Worm (Caenorhabditis elegans) whole organism, dauer: ENCODE data around the gene algn-2.

Experiments used
- unc-62 ChIP-seq: sonication (generic microtip); optimal IDR thresholded peaks from 2 replicates; lab custom pipeline; 2017; ENCODE audit warnings: missing biosample characterization, missing genetic modification reagents, missing genetic modification characterization

Gene algn-2

ce11 chrII:5374967-5375366 lies at the start of gene algn-2:
algn-2 (plus strand) TSS chrII:5375267.
- TF ChIP-seq unc-62 (GFP tag; lab: Kevin White, UChicago), result no peak

DNA sequence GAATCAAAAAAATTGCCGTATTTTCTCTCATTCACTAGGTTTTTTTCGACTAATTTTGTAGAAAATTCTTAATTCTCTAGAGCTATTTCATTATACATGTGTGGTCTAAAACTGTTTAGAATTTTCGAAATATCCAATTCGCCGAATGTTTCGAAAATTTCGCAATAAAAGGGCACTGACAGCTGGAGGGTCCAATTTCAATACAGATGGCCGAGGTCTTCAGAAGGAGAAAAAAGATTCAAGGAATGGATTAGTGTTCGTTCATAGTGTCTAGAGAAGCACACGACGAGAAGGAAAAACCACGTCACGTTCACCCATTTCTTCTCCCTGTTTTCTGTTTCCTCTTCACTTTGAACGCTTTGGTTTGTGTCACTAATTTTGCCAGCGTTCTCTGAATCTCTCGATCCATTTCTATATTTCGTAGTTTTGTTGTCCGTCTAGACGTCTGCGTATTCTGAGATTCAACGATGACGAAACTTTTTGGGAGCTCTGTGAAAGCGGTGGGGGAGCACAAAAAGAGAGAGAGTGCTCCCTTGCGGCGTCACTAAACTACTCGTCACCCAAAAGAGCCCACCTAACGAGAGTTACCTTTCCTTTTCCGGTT lies 48.9 kb upstream of the algn-2 start:
- no peak for TF ChIP-seq unc-62 (GFP tag; lab: Kevin White, UChicago)

DNA sequence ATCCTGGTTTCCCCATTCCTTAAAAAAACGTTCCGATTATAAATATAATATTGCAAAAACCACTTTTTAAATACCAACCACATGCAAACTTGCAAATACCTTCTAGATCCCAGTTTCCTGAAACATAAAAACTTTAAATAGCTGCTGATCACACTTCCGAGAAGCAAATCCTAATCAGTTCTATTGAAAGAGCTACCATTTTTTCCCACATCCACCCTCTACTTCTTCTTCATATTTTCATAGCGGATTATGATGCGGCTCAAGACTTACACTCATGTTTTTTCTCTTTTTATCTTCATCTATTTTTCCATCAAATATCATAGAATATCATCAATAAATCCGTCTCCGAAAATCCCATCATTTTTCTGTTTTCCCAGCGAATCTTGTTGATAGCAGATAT lies 48.2 kb upstream of the algn-2 start:
- no peak for TF ChIP-seq unc-62 (GFP tag; lab: Kevin White, UChicago)

DNA sequence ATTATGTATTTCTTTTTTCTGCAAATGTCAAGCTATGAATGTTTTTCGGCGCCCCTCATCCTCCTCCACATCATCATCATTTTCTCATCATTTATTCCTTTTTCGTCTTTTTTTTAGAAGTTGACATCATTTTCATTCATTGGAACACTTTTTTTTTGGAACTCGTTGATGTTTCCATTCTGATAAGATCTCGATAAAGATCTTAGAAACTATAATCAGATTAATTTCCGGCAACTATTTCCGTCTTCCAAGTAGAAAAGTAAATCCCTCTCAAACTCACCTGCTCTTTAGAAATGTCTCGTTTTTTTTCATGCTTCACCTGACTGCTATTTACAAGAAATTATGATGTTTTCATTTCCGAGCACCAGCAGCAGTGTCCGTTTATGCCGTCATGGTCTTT lies 46.2 kb upstream of the algn-2 start:
- TF ChIP-seq unc-62 (GFP tag; lab: Kevin White, UChicago), result no peak

DNA sequence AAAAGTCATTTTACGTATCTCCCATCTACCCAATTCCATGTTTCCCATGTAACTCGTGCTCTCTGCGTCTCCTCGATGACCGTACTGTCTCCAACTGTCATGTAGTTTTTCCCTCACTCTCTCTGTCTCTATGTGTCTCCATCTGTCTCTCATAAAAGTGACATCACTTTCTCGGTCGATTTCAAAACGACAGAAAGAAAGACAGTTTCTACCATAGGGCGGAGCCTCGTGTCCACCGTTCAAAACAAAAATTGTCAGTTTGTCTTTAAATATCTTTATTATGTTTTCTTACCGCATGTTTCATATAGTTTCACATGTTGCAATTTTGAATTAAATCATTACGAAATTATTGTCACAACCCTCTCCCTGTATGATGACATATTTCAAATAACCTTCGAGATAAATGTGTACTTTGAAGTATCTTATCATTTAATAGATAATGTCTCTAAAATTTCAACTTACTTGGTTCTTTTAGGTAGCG lies 44.8 kb upstream of the algn-2 start:
- no peak for TF ChIP-seq unc-62 (GFP tag; lab: Kevin White, UChicago)

DNA sequence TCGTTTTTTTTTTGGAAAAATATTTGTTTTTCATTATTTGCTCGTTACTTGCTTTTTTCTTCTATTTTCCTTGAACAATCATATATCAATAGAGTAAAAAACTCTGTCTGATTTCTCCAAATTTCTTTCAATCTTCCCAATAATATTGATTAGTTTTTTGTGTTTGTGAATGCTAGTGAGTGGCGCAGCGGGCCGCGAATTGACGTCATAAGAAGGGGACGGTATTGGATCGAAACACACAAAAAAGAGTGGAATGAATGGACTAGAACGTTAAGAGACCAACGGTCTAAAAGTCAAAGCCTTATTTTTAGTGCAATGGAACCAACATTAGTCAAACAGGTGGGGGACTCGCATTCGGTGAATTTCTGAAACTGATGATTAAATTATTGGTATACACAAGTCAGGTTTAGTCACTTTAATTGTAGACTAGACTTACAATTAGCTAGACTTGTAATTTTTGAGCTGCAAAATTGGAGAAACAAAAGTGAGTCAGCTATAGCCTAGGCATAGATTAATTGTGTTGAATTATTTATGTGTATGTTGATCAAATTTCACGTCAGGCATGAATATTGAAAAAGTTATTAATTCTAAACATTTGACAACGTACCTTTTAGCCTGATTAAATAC lies 43.3 kb upstream of the algn-2 start:
- no peak for TF ChIP-seq unc-62 (GFP tag; lab: Kevin White, UChicago)

ce11 chrII:5332345-5333124 lies 42.5 kb upstream of the algn-2 start:
- no peak for TF ChIP-seq unc-62 (GFP tag; lab: Kevin White, UChicago)

DNA sequence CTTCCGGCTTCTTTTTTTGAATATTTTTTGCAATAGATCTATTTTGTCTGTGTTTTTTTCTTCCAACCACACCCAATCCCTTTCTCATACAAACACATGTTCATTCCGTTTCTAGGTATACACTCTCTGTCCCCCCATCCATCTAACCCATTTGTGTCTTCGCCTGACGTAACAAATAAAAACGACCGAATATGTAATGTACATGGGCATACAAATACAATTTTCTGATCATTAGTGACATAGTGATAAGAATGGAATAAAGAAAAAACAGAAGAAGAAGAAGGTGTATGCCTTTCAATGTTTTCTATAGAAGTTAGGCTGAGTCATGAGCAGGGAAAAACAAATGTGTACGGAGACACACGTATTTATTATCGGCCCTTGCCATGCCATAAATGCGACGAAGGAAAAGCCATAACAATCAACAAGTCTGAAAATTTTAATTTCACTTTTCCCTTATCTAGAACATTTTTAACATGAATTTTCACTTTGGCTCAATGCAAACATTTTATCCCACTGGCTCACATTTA lies 41.3 kb upstream of the algn-2 start:
- TF ChIP-seq unc-62 (GFP tag; lab: Kevin White, UChicago), result no peak

ce11 chrII:5334628-5335027 lies 40.4 kb upstream of the algn-2 start:
- TF ChIP-seq unc-62 (GFP tag; lab: Kevin White, UChicago), result no peak

- TF ChIP-seq unc-62 (GFP tag; lab: Kevin White, UChicago), result no peak
These were observed 39.6 kb upstream of the algn-2 start for ce11 chrII:5335370-5336034.

ce11 chrII:5336035-5336376 lies 39.1 kb upstream of the algn-2 start:
- no peak for TF ChIP-seq unc-62 (GFP tag; lab: Kevin White, UChicago)

DNA sequence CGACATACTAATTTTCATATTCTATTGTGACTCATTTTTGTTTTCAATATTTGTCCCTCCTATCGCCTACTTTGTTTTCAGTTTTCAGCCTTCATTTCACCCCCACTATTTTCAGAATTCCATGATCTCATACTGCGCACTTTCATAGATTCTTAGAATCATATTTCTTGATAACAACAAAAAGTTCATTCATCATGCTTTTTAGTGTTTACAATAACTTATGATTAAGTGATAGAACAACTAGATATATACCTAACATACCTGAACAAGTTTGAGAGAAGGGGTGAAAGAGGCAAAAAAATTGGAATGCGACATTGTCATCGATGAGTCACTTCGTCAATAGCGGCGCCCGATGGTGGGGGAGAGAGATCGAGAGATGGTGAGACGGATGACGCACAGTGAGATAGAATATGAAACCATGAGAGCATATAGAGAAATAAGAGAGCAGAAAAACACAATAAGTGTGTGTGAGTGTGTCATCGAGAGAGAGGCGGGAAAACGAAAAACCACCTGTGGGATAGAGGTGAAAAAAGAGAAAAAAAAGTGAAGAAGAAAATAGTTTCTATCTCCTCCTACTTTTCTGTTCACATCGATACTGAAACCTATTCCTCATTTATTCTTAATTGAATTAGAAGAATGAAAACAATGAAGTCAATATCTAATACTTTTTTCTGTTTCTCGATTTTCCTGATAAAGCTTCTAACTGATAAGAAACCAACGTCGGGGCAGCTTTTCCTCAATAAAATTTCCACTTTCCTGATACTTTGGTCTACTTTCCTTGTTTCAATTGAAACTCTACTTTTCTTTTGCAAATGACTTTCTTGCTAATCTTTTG lies 38.2 kb upstream of the algn-2 start:
- TF ChIP-seq unc-62 (GFP tag; lab: Kevin White, UChicago), result no peak

DNA sequence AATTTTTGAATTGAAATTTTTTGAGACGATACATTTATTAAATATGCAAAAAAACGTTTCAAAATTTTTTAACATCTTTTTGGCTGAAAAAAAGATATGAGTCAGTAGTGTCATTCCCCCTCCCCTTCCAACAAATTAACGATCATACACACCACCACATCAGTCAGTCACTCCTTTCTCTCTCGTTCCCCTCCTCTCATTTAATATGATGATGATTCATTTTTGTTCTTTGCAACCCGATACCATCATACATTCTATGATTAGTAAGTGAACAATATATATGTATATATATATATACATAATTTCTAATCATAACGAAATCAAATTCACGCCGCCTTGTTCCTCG lies 37.6 kb upstream of the algn-2 start:
- TF ChIP-seq unc-62 (GFP tag; lab: Kevin White, UChicago), result no peak

DNA sequence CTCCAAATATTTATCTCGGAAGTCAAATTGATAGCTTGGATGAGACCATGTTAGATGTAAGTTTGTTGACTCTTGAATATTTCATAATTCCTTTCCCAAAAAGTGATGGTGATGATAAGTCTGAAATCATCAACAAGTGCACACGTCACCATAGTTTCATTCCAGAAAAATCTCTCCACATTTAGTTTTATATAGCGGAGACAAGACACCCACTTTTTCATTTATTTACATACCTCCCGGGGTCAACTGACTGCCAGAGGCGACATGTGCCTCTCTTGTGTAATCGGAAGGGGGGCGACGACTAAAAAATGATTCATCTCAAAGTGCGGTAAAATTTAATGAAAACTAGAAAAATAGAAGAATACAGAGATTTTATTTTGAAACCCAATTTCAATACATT lies 36.8 kb upstream of the algn-2 start:
- TF ChIP-seq unc-62 (GFP tag; lab: Kevin White, UChicago), result no peak

DNA sequence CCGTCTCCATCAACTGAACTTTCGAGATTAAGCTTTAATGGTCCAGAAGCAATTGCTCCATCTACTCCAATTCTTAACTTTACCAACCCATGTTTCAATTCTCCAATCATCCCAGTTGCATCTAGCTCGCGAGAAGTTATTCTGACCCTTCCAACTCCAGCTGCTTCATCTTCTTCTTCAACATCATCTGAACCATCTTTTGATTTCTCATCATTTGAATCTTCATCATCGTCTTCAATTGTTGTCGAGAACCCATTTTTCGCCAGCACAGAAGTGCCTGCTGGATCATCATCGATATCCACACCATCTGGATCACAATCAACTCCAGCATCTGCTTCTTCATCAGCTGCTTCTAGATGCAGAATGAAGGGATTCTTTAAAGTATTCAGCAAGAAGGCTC lies 35.5 kb upstream of the algn-2 start:
- TF ChIP-seq unc-62 (GFP tag; lab: Kevin White, UChicago), result no peak
